Fruit fly (Drosophila melanogaster) whole organism, embryonic: Measurements from ENCODE around the gene GCC88.

ENCODE experiments used
- Abd-B ChIP-seq: fragments of 200-800 bp; sonication (Bioruptor generic); optimal IDR thresholded peaks from 2 replicates; lab custom pipeline; 2018; ENCODE audit warnings: missing biosample characterization, mild to moderate bottlenecking, missing genetic modification characterization, moderate library complexity
- Ada2b ChIP-seq: fragments of 200-800 bp; sonication (Bioruptor generic); IDR thresholded peaks from 2 replicates; pipeline ENCODE4 v1.3.6; 2022; ENCODE audit warnings: missing biosample characterization, missing genetic modification characterization
- CG10431 ChIP-seq: fragments of 200-800 bp; sonication (Bioruptor generic); optimal IDR thresholded peaks from 3 replicates; lab custom pipeline; 2018; ENCODE audit warnings: missing biosample characterization, mild to moderate bottlenecking, missing genetic modification characterization
- CG10543 ChIP-seq: fragments of 200-800 bp; sonication (Bioruptor generic); optimal IDR thresholded peaks from 3 replicates; lab custom pipeline; 2017; ENCODE audit warnings: missing biosample characterization, mild to moderate bottlenecking, missing genetic modification characterization, moderate library complexity
- CG10979 ChIP-seq: fragments of 200-800 bp; sonication (Bioruptor generic); optimal IDR thresholded peaks from 2 replicates; lab custom pipeline; 2018; ENCODE audit warnings: missing biosample characterization, mild to moderate bottlenecking, missing genetic modification characterization, moderate library complexity
- CG12219 ChIP-seq: fragments of 200-800 bp; sonication (Bioruptor generic); optimal IDR thresholded peaks from 3 replicates; lab custom pipeline; 2018; ENCODE audit warnings: missing biosample characterization, mild to moderate bottlenecking, missing genetic modification characterization
- CG13296 ChIP-seq: fragments of 200-800 bp; sonication (Bioruptor generic); optimal IDR thresholded peaks from 3 replicates; lab custom pipeline; 2018; ENCODE audit warnings: missing biosample characterization, mild to moderate bottlenecking, missing genetic modification characterization
- CG16813 ChIP-seq: fragments of 200-800 bp; sonication (Bioruptor generic); IDR thresholded peaks from 3 replicates; pipeline ENCODE4 v1.3.6; 2022; ENCODE audit warnings: missing biosample characterization, missing genetic modification characterization; ENCODE audit not compliant: partially characterized antibody
- CG16863 ChIP-seq: fragments of 200-800 bp; sonication (Bioruptor generic); optimal IDR thresholded peaks from 3 replicates; lab custom pipeline; 2016; ENCODE audit warnings: missing biosample characterization, missing genetic modification characterization
- CG17802 ChIP-seq: fragments of 200-800 bp; sonication (Bioruptor generic); optimal IDR thresholded peaks from 2 replicates; lab custom pipeline; 2018; ENCODE audit warnings: missing biosample characterization, mild to moderate bottlenecking, missing genetic modification characterization, moderate library complexity
- CG2120 ChIP-seq: fragments of 200-800 bp; sonication (Bioruptor generic); optimal IDR thresholded peaks from 3 replicates; lab custom pipeline; 2016; ENCODE audit warnings: missing biosample characterization, missing genetic modification characterization
- CG2202 ChIP-seq: fragments of 200-800 bp; sonication (Bioruptor generic); optimal IDR thresholded peaks from 2 replicates; lab custom pipeline; 2018; ENCODE audit warnings: missing biosample characterization, mild to moderate bottlenecking, missing genetic modification characterization
- CG31365 ChIP-seq: fragments of 200-800 bp; sonication (Bioruptor generic); optimal IDR thresholded peaks from 2 replicates; lab custom pipeline; 2018; ENCODE audit warnings: missing biosample characterization, mild to moderate bottlenecking, missing genetic modification characterization
- CG42726 ChIP-seq: fragments of 200-800 bp; sonication (Bioruptor generic); IDR thresholded peaks from 2 replicates; pipeline ENCODE4 v1.3.6; 2022; ENCODE audit warnings: missing biosample characterization, missing genetic modification characterization; ENCODE audit not compliant: partially characterized antibody
- CG6683 ChIP-seq: fragments of 200-800 bp; sonication (Bioruptor generic); optimal IDR thresholded peaks from 2 replicates; lab custom pipeline; 2017; ENCODE audit warnings: missing biosample characterization, mild to moderate bottlenecking, missing genetic modification characterization, missing genetic modification reagents
- CG6813 ChIP-seq: fragments of 200-800 bp; sonication (Bioruptor generic); optimal IDR thresholded peaks from 2 replicates; lab custom pipeline; 2017; ENCODE audit warnings: missing biosample characterization, missing genetic modification characterization, mild to moderate bottlenecking, moderate library complexity, missing genetic modification reagents
- CG7786 ChIP-seq: fragments of 200-800 bp; sonication (Bioruptor generic); optimal IDR thresholded peaks from 2 replicates; lab custom pipeline; 2016; ENCODE audit warnings: missing biosample characterization, missing genetic modification characterization
- CG8281 ChIP-seq: fragments of 200-800 bp; sonication (Bioruptor generic); optimal IDR thresholded peaks from 2 replicates; lab custom pipeline; 2018; ENCODE audit warnings: missing biosample characterization, mild to moderate bottlenecking, missing genetic modification characterization, moderate library complexity
- CG8388 ChIP-seq: fragments of 200-800 bp; sonication (Bioruptor generic); optimal IDR thresholded peaks from 2 replicates; lab custom pipeline; 2019; ENCODE audit warnings: missing biosample characterization, mild to moderate bottlenecking, missing genetic modification characterization, moderate library complexity
- Dek ChIP-seq: fragments of 200-800 bp; sonication (Bioruptor generic); optimal IDR thresholded peaks from 3 replicates; lab custom pipeline; 2019; ENCODE audit warnings: missing biosample characterization, mild to moderate bottlenecking, missing genetic modification characterization, moderate library complexity
- Doc3 ChIP-seq: fragments of 200-800 bp; sonication (Bioruptor generic); IDR thresholded peaks from 3 replicates; pipeline ENCODE4 v1.3.6; 2022; ENCODE audit warnings: missing biosample characterization, missing genetic modification characterization; ENCODE audit not compliant: partially characterized antibody
- Dref ChIP-seq: fragments of 200-800 bp; sonication (Bioruptor generic); IDR thresholded peaks from 2 replicates; pipeline ENCODE4 v1.3.6; 2022; ENCODE audit warnings: missing biosample characterization, missing genetic modification characterization
- GATAe ChIP-seq: fragments of 200-800 bp; sonication (Bioruptor generic); conservative IDR thresholded peaks from 2 replicates; pipeline ENCODE4 v1.3.6; 2022; ENCODE audit warnings: missing biosample characterization, missing genetic modification characterization
- Gug ChIP-seq: fragments of 200-800 bp; sonication (Bioruptor generic); IDR thresholded peaks from 4 replicates; pipeline ENCODE4 v1.3.6; 2022; ENCODE audit warnings: missing biosample characterization, missing genetic modification characterization
- Hr39 ChIP-seq: fragments of >200 bp; optimal IDR thresholded peaks from 2 replicates; lab custom pipeline; 2017
- Mad ChIP-seq: fragments of 200-800 bp; sonication (Bioruptor generic); optimal IDR thresholded peaks from 2 replicates; lab custom pipeline; 2016; ENCODE audit warnings: missing biosample characterization, missing genetic modification characterization
- Meics ChIP-seq: fragments of 200-800 bp; sonication (Bioruptor generic); optimal IDR thresholded peaks from 2 replicates; lab custom pipeline; 2017; ENCODE audit warnings: missing biosample characterization, mild to moderate bottlenecking, missing genetic modification characterization
- NFAT ChIP-seq: fragments of 200-800 bp; sonication (Bioruptor generic); IDR thresholded peaks from 2 replicates; pipeline ENCODE4 v1.3.6; 2022; ENCODE audit warnings: missing biosample characterization, missing genetic modification characterization
- Nf-YC ChIP-seq: fragments of 200-800 bp; optimal IDR thresholded peaks from 3 replicates; lab custom pipeline; 2019; ENCODE audit warnings: missing biosample characterization, mild to moderate bottlenecking, missing genetic modification characterization, moderate library complexity
- Poxn ChIP-seq: fragments of 200-800 bp; sonication (Bioruptor generic); IDR thresholded peaks from 2 replicates; pipeline ENCODE4 v1.3.6; 2022; ENCODE audit warnings: missing biosample characterization, missing genetic modification characterization
- Sry-β ChIP-seq: fragments of 200-800 bp; sonication (Bioruptor generic); optimal IDR thresholded peaks from 2 replicates; lab custom pipeline; 2018; ENCODE audit warnings: missing biosample characterization, mild to moderate bottlenecking, missing genetic modification characterization, moderate library complexity
- Stat92E ChIP-seq, 3 experiments: fragments of >200 bp in 2 of 3; fragments of 200-800 bp in 1 of 3; sonication (Bioruptor generic) in 1 of 3; optimal IDR thresholded peaks; 2 replicates each; lab custom pipeline; 2017 to 2019; ENCODE audit warnings: missing biosample characterization in 3 of 3, missing genetic modification characterization in 3 of 3, mild to moderate bottlenecking in 1 of 3, moderate library complexity in 1 of 3
- ab ChIP-seq: fragments of 200-800 bp; sonication (Bioruptor generic); optimal IDR thresholded peaks from 2 replicates; lab custom pipeline; 2016; ENCODE audit warnings: missing biosample characterization, missing genetic modification characterization
- ac ChIP-seq: fragments of 200-800 bp; sonication (Bioruptor generic); optimal IDR thresholded peaks from 3 replicates; lab custom pipeline; 2017; ENCODE audit warnings: missing biosample characterization, mild to moderate bottlenecking, missing genetic modification characterization
- cato ChIP-seq: fragments of 200-800 bp; sonication (Bioruptor generic); optimal IDR thresholded peaks from 2 replicates; lab custom pipeline; 2016; ENCODE audit warnings: missing biosample characterization, missing genetic modification characterization, borderline replicate concordance
- caup ChIP-seq: fragments of 200-800 bp; sonication (Bioruptor generic); optimal IDR thresholded peaks from 3 replicates; lab custom pipeline; 2017; ENCODE audit warnings: missing biosample characterization, mild to moderate bottlenecking, missing genetic modification characterization, moderate library complexity; ENCODE audit not compliant: severe bottlenecking
- cg ChIP-seq: fragments of 200-800 bp; sonication (Bioruptor generic); optimal IDR thresholded peaks from 3 replicates; lab custom pipeline; 2019; ENCODE audit warnings: missing biosample characterization, mild to moderate bottlenecking, missing genetic modification characterization, moderate library complexity
- croc ChIP-seq: fragments of 200-800 bp; sonication (Bioruptor generic); conservative IDR thresholded peaks from 3 replicates; pipeline ENCODE4 v1.3.6; 2022; ENCODE audit warnings: missing biosample characterization, missing genetic modification characterization
- cwo ChIP-seq: fragments of 200-800 bp; sonication (Bioruptor generic); optimal IDR thresholded peaks from 3 replicates; lab custom pipeline; 2017; ENCODE audit warnings: missing biosample characterization, missing genetic modification characterization, mild to moderate bottlenecking, moderate library complexity, missing genetic modification reagents
- dati ChIP-seq: fragments of 200-800 bp; sonication (Bioruptor generic); IDR thresholded peaks from 2 replicates; pipeline ENCODE4 v1.3.6; 2022; ENCODE audit warnings: missing biosample characterization, missing genetic modification characterization
- ems ChIP-seq: fragments of 200-800 bp; sonication (Bioruptor generic); optimal IDR thresholded peaks from 3 replicates; lab custom pipeline; 2016; ENCODE audit warnings: missing biosample characterization, missing genetic modification characterization
- esg ChIP-seq: fragments of 200-800 bp; sonication (Bioruptor generic); conservative IDR thresholded peaks from 2 replicates; pipeline ENCODE4 v1.3.6; 2022; ENCODE audit warnings: missing biosample characterization, missing genetic modification characterization
- ewg ChIP-seq: fragments of 200-800 bp; sonication (Bioruptor generic); optimal IDR thresholded peaks from 3 replicates; lab custom pipeline; 2017; ENCODE audit warnings: mild to moderate bottlenecking, missing biosample characterization, missing genetic modification reagents, missing genetic modification characterization
- hth ChIP-seq: fragments of >200 bp; optimal IDR thresholded peaks from 2 replicates; lab custom pipeline; 2017; ENCODE audit warnings: inconsistent platforms
- kni ChIP-seq: fragments of 200-800 bp; sonication (Bioruptor generic); optimal IDR thresholded peaks from 3 replicates; lab custom pipeline; 2017; ENCODE audit warnings: mild to moderate bottlenecking, missing biosample characterization, missing genetic modification reagents, missing genetic modification characterization
- sens ChIP-seq: fragments of 200-800 bp; sonication (Bioruptor generic); peaks from one replicate; lab custom pipeline; 2016; ENCODE audit warnings: missing biosample characterization, missing genetic modification characterization
- shn ChIP-seq: fragments of 200-800 bp; sonication (Bioruptor generic); optimal IDR thresholded peaks from 3 replicates; lab custom pipeline; 2016; ENCODE audit warnings: missing biosample characterization, missing genetic modification characterization
- sim ChIP-seq: fragments of 200-800 bp; sonication (Bioruptor generic); IDR thresholded peaks from 2 replicates; pipeline ENCODE4 v1.3.6; 2022; ENCODE audit warnings: missing biosample characterization, missing genetic modification characterization
- unc-4 ChIP-seq: fragments of 200-800 bp; sonication (Bioruptor generic); IDR thresholded peaks from 2 replicates; pipeline ENCODE4 v1.3.6; 2022; ENCODE audit warnings: missing biosample characterization, missing genetic modification characterization; ENCODE audit not compliant: partially characterized antibody
- usp ChIP-seq: fragments of >200 bp; optimal IDR thresholded peaks from 2 replicates; lab custom pipeline; 2017; ENCODE audit warnings: missing biosample characterization, missing genetic modification characterization
- vvl ChIP-seq: fragments of 200-800 bp; sonication (Bioruptor generic); IDR thresholded peaks from 2 replicates; pipeline ENCODE4 v1.3.6; 2022; ENCODE audit warnings: missing biosample characterization, missing genetic modification characterization

Gene GCC88

dm6 chr3R:11269013-11269412 lies 38.6 kb upstream of the GCC88 start (continued):
- TF ChIP-seq sens (GFP tag; lab: Kevin White, UChicago) (peak; percentile 92), shn (peak; percentile 64), vvl (GFP tag; lab: Robert Waterston, UW) (no peak), CG10543 (GFP tag; lab: Kevin White, UChicago) (no peak), usp (GFP tag; lab: Kevin White, UChicago) (no peak), CG17802 (tag; lab: Kevin White, UChicago) (peak; percentile 73), CG16813 (no peak), ems (GFP tag; lab: Kevin White, UChicago) (peak; percentile 54), CG8281 (tag; lab: Kevin White, UChicago) (peak; percentile 48), sim (GFP tag; lab: Robert Waterston, UW) (peak; percentile 52; the same call in 1 of the 2 replicates), Gug (GFP tag; lab: Robert Waterston, UW) (no peak), ewg (GFP tag; lab: Kevin White, UChicago) (peak; percentile 65), cato (GFP tag; lab: Kevin White, UChicago) (peak; percentile 40), Doc3 (GFP tag; lab: Robert Waterston, UW) (no peak), Sry-β (GFP tag; lab: Kevin White, UChicago) (peak; percentile 60), ab (GFP tag; lab: Kevin White, UChicago) (no peak), CG8388 (peak; percentile 61), Nf-YC (tag; lab: Kevin White, UChicago) (peak; percentile 62), Mad (GFP tag; lab: Kevin White, UChicago) (peak; percentile 53), CG6813 (GFP tag; lab: Kevin White, UChicago) (peak; percentile 82), cwo (GFP tag; lab: Kevin White, UChicago) (no peak), CG10979 (peak; percentile 83), CG42726 (GFP tag; lab: Robert Waterston, UW) (no peak), GATAe (no peak), caup (peak; percentile 82), Hr39 (no peak), hth (lab: Kevin White, UChicago) (no peak), cg (GFP tag; lab: Kevin White, UChicago) (no peak), croc (GFP tag; lab: Robert Waterston, UW) (no peak; the same call in 2 of the 3 replicates), CG10431 (GFP tag; lab: Kevin White, UChicago) (peak; percentile 86), unc-4 (no peak), Dref (no peak), CG6683 (GFP tag; lab: Kevin White, UChicago) (no peak), CG2120 (GFP tag; lab: Kevin White, UChicago) (no peak), Meics (GFP tag; lab: Kevin White, UChicago) (peak; percentile 74), CG7786 (GFP tag; lab: Kevin White, UChicago) (peak; percentile 10), ac (GFP tag; lab: Kevin White, UChicago) (peak; percentile 86), Ada2b (peak; percentile 56; the same call in 1 of the 2 replicates), Poxn (GFP tag; lab: Robert Waterston, UW) (no peak), CG16863 (GFP tag; lab: Kevin White, UChicago) (peak; percentile 53), Stat92E (GFP tag; optimal IDR thresholded peaks at IDR 0.05; lab: Kevin White, UChicago) (no peak), Abd-B (GFP tag; lab: Kevin White, UChicago) (no peak), Dek (tag; lab: Kevin White, UChicago) (no peak), kni (GFP tag; lab: Kevin White, UChicago) (no peak), CG13296 (no peak), CG31365 (tag; lab: Kevin White, UChicago) (peak; percentile 45), dati (GFP tag; lab: Robert Waterston, UW) (no peak), CG12219 (GFP tag; lab: Kevin White, UChicago) (peak; percentile 84), CG2202 (peak; percentile 56), esg (GFP tag; lab: Robert Waterston, UW) (no peak), NFAT (GFP tag; lab: Robert Waterston, UW) (peak; percentile 34; the same call in 1 of the 2 replicates)
